Worm (Caenorhabditis elegans) whole organism, L4/young adult: ENCODE data around the gene M176.16.

Experiments used
- W03F9.2 ChIP-seq: fragments of 150-350 bp; optimal IDR thresholded peaks from 2 replicates; lab custom pipeline; 2014; ENCODE audit warnings: missing biosample characterization, missing genetic modification characterization
- him-1 ChIP-seq: sonication (generic microtip); optimal IDR thresholded peaks from 2 replicates; lab custom pipeline; 2016; ENCODE audit warnings: missing genotype, missing genetic modification reagents, missing genetic modification characterization, missing compliant biosample characterization

- TF ChIP-seq W03F9.2 (tag; lab: Kevin White, UChicago) (no peak), him-1 (tag; lab: Kevin White, UChicago) (no peak)
These were observed 23.5 kb downstream of the M176.16 start, which contains the start of gene chil-16 for ce11 chrII:9441838-9442237.
